Fruit fly (Drosophila melanogaster): ENCODE data around the gene Dci.
A peak's percentile ranks its signal among the peaks of the same experiment; 100 is the strongest.

Dci gene

DNA sequence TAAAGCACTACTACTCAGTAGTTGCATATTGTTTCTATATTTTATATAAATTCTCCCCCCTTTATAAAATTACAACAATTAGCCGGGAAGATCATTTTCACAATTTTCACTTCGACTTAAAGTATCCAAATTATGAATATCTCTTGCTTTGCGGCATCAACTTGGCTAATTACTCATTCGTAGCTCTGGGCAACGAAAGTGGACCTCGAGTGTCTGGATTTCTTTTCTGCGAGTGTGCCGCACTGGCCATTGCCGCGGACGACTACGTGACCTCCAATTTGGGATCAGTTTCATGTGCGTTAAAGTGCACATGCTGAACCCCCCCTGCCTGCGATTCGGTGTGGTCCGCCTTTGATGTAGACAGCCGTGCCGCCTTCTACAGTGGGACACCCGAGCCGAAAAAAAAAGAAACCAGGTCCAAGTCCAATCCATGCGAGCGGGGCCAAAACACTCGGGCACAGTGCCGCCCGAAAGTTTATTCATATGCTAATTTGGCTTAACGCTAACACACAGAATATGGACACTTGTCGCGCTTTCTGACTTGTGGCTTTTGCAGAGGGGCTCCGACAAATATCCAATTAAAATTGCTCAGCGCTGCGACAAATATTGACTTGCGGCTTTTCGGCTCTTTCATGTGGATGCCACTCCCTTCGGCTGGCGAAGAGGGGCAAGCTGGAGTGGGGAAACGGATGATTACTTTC is 32.6 kb upstream of the Dci start (continued):
- no peak for TF ChIP-seq Abd-B (GFP tag; optimal IDR thresholded peaks at IDR 0.05)
- TF ChIP-seq CG13894 (tag; optimal IDR thresholded peaks at IDR 0.05), result no peak
- TF ChIP-seq CG1024 (GFP tag; IDR thresholded peaks at IDR 0.05), result no peak
- TF ChIP-seq wor (GFP tag; IDR thresholded peaks at IDR 0.05), result no peak
- TF ChIP-seq Oli (tag; optimal IDR thresholded peaks at IDR 0.05), result peak; percentile 43
- TF ChIP-seq dysf (GFP tag; IDR thresholded peaks at IDR 0.05), result peak; percentile 21; the same call in 1 of the 3 replicates
- no peak for TF ChIP-seq CG12391 (tag; optimal IDR thresholded peaks at IDR 0.05)
- TF ChIP-seq Poxn (GFP tag; IDR thresholded peaks at IDR 0.05), result no peak
- TF ChIP-seq croc (GFP tag; conservative IDR thresholded peaks at IDR 0.05), result no peak; the same call in 2 of the 3 replicates
- TF ChIP-seq Nf-YB (GFP tag; optimal IDR thresholded peaks at IDR 0.05), result no peak
- TF ChIP-seq lov (optimal IDR thresholded peaks at IDR 0.05), result no peak
- 0 out of 3 replicates have a peak, but pooled peaks have one; percentile 44 for TF ChIP-seq lov (GFP tag; IDR thresholded peaks at IDR 0.05)
- TF ChIP-seq Dfd (GFP tag; optimal IDR thresholded peaks at IDR 0.05), result no peak
- no peak for TF ChIP-seq sd (tag; optimal IDR thresholded peaks at IDR 0.05)
- no peak for TF ChIP-seq Ets65A (GFP tag)
- TF ChIP-seq HLH54F (GFP tag; optimal IDR thresholded peaks at IDR 0.05), result no peak
- no peak for TF ChIP-seq CG18476 (GFP tag; optimal IDR thresholded peaks at IDR 0.05)
- TF ChIP-seq Deaf1 (tag; optimal IDR thresholded peaks at IDR 0.05), result no peak
- TF ChIP-seq Aef1 (GFP tag; IDR thresholded peaks at IDR 0.05), result no peak
- no peak for TF ChIP-seq CG11560 (tag; IDR thresholded peaks at IDR 0.05)
- no peak for TF ChIP-seq CG10565 (GFP tag; optimal IDR thresholded peaks at IDR 0.05)
- no peak for TF ChIP-seq CG12299 (tag; optimal IDR thresholded peaks at IDR 0.05)
- TF ChIP-seq Mes4 (GFP tag; optimal IDR thresholded peaks at IDR 0.05), result no peak
- TF ChIP-seq CG32767 (GFP tag; IDR thresholded peaks at IDR 0.05), result no peak
- TF ChIP-seq CG15696 (tag; optimal IDR thresholded peaks at IDR 0.05), result no peak
- TF ChIP-seq CG9215 (GFP tag; IDR thresholded peaks at IDR 0.05), result no peak
- TF ChIP-seq Elba2 (GFP tag; optimal IDR thresholded peaks at IDR 0.05), result no peak
- TF ChIP-seq lab (GFP tag; optimal IDR thresholded peaks at IDR 0.05), result no peak
- TF ChIP-seq en (GFP tag; optimal IDR thresholded peaks at IDR 0.05), result no peak
- no peak for TF ChIP-seq lmd (GFP tag; IDR thresholded peaks at IDR 0.05)
- no peak for TF ChIP-seq CG14441 (GFP tag; IDR thresholded peaks at IDR 0.05)
- TF ChIP-seq dm (GFP tag; optimal IDR thresholded peaks at IDR 0.05), result no peak
- no peak for TF ChIP-seq gsb-n (tag; optimal IDR thresholded peaks at IDR 0.05)
- no peak for TF ChIP-seq bowl (GFP tag; IDR thresholded peaks at IDR 0.05)
- no peak for TF ChIP-seq pnt (GFP tag; optimal IDR thresholded peaks at IDR 0.05)
- TF ChIP-seq mld (GFP tag; IDR thresholded peaks at IDR 0.05; ENCODE audit: partially characterized antibody), result no peak
- TF ChIP-seq bbx (GFP tag; IDR thresholded peaks at IDR 0.05; ENCODE audit: partially characterized antibody), result no peak
- TF ChIP-seq CG8478 (optimal IDR thresholded peaks at IDR 0.05), result no peak
- no peak for TF ChIP-seq HLH4C (GFP tag; IDR thresholded peaks at IDR 0.05; ENCODE audit: partially characterized antibody)
- TF ChIP-seq Sin3A (optimal IDR thresholded peaks at IDR 0.05), result no peak
- no peak for TF ChIP-seq hth (optimal IDR thresholded peaks at IDR 0.05)
- TF ChIP-seq CG18262 (tag; optimal IDR thresholded peaks at IDR 0.05), result peak; percentile 21
- no peak for TF ChIP-seq CG3281 (GFP tag; optimal IDR thresholded peaks at IDR 0.05)
- TF ChIP-seq CG3407 (GFP tag; optimal IDR thresholded peaks at IDR 0.05), result no peak
- no peak for TF ChIP-seq fu2 (GFP tag; optimal IDR thresholded peaks at IDR 0.05)
- TF ChIP-seq CG34224 (GFP tag; IDR thresholded peaks at IDR 0.05; ENCODE audit: partially characterized antibody), result no peak
- TF ChIP-seq C15 (GFP tag; IDR thresholded peaks at IDR 0.05), result no peak
- no peak for TF ChIP-seq CG9437 (GFP tag; optimal IDR thresholded peaks at IDR 0.05)
- TF ChIP-seq CG7786 (GFP tag; optimal IDR thresholded peaks at IDR 0.05), result no peak
- TF ChIP-seq mirr (GFP tag; optimal IDR thresholded peaks at IDR 0.05), result no peak
- no peak for TF ChIP-seq CG3847 (GFP tag; IDR thresholded peaks at IDR 0.05)
- no peak for TF ChIP-seq cato (GFP tag; optimal IDR thresholded peaks at IDR 0.05; ENCODE audit: borderline replicate concordance)

Measured in whole organism, embryonic.